Worm (Caenorhabditis elegans) whole organism, early embryonic: ENCODE results near the gene txt-13.

Source experiments
- B0310.2 ChIP-seq: sonication (generic microtip); optimal IDR thresholded peaks from 2 replicates; lab custom pipeline; 2016; ENCODE audit warnings: mild to moderate bottlenecking, missing genetic modification characterization, missing compliant biosample characterization
- F13C5.2 ChIP-seq: sonication (generic microtip); optimal IDR thresholded peaks from 2 replicates; lab custom pipeline; 2017; ENCODE audit warnings: mild to moderate bottlenecking, missing genetic modification characterization, inconsistent platforms, missing compliant biosample characterization
- aly-1 ChIP-seq: sonication (generic microtip); optimal IDR thresholded peaks from 2 replicates; lab custom pipeline; 2016; ENCODE audit warnings: missing genetic modification characterization, missing compliant biosample characterization
- ama-1 ChIP-seq: fragments of 150-350 bp; optimal IDR thresholded peaks from 2 replicates; lab custom pipeline; 2014
- ceh-13 ChIP-seq: fragments of 200-800 bp; sonication (Bioruptor generic); optimal IDR thresholded peaks from 2 replicates; lab custom pipeline; 2018; ENCODE audit warnings: mild to moderate bottlenecking, missing genetic modification characterization, missing compliant biosample characterization
- ceh-36 ChIP-seq: sonication (generic microtip); optimal IDR thresholded peaks from 2 replicates; lab custom pipeline; 2016; ENCODE audit warnings: missing genetic modification characterization, inconsistent platforms, missing compliant biosample characterization
- ets-7 ChIP-seq: sonication (generic microtip); optimal IDR thresholded peaks from 2 replicates; lab custom pipeline; 2016; ENCODE audit warnings: missing genotype, missing genetic modification characterization, missing compliant biosample characterization
- flt-1 ChIP-seq: fragments of 200-800 bp; sonication (Bioruptor generic); IDR thresholded peaks from 2 replicates; pipeline ENCODE4 v1.3.6; 2022; ENCODE audit warnings: missing genetic modification characterization, missing compliant biosample characterization
- hmbx-1 ChIP-seq: sonication (generic microtip); optimal IDR thresholded peaks from 2 replicates; lab custom pipeline; 2016; ENCODE audit warnings: mild to moderate bottlenecking, missing genetic modification characterization, missing compliant biosample characterization
- hmg-4 ChIP-seq: fragments of 200-800 bp; sonication (Bioruptor generic); optimal IDR thresholded peaks from 2 replicates; lab custom pipeline; 2018; ENCODE audit warnings: mild to moderate bottlenecking, missing genetic modification characterization, missing compliant biosample characterization
- hnd-1 ChIP-seq: sonication (generic microtip); optimal IDR thresholded peaks from 2 replicates; lab custom pipeline; 2016; ENCODE audit warnings: missing genetic modification characterization, missing compliant biosample characterization
- pes-1 ChIP-seq: fragments of 200-800 bp; sonication (Bioruptor generic); IDR thresholded peaks from 2 replicates; pipeline ENCODE4 v1.3.6; 2022; ENCODE audit warnings: missing genetic modification reagents, missing genetic modification characterization, missing compliant biosample characterization
- scrt-1 ChIP-seq: fragments of 200-800 bp; sonication (Bioruptor generic); IDR thresholded peaks from 2 replicates; pipeline ENCODE4 v1.3.6; 2022; ENCODE audit warnings: missing genetic modification characterization, missing compliant biosample characterization
- sea-1 ChIP-seq: fragments of 200-800 bp; sonication (Bioruptor generic); conservative IDR thresholded peaks from 2 replicates; pipeline ENCODE4 v1.3.6; 2022; ENCODE audit warnings: missing genetic modification characterization, missing compliant biosample characterization
- tbx-11 ChIP-seq: fragments of 200-800 bp; sonication (Bioruptor generic); IDR thresholded peaks from 2 replicates; pipeline ENCODE4 v1.3.6; 2022; ENCODE audit warnings: missing genetic modification characterization, missing compliant biosample characterization
- tbx-37 ChIP-seq: fragments of 200-800 bp; sonication (Bioruptor generic); conservative IDR thresholded peaks from 2 replicates; pipeline ENCODE4 v1.3.6; 2022; ENCODE audit warnings: missing genetic modification reagents, missing genetic modification characterization, missing compliant biosample characterization
- tra-4 ChIP-seq: sonication (generic microtip); optimal IDR thresholded peaks from 2 replicates; lab custom pipeline; 2017; ENCODE audit warnings: missing genetic modification characterization, missing compliant biosample characterization

Gene txt-13

ce11 chrII:10570302-10570701, at the start of gene txt-13:
Gene txt-13, plus strand, starts transcription at chrII:10570602.
- no peak for TF ChIP-seq tbx-37 (GFP tag; lab: Robert Waterston, UW)
- no peak for TF ChIP-seq F13C5.2 (tag; lab: Kevin White, UChicago)

ce11 chrII:10523031-10523430, 47.4 kb upstream of the txt-13 start:
- no peak for TF ChIP-seq tbx-37 (GFP tag; lab: Robert Waterston, UW)
- TF ChIP-seq aly-1 (tag; lab: Kevin White, UChicago), result no peak

ce11 chrII:10523583-10523982, 46.8 kb upstream of the txt-13 start, which contains the start of gene F59B10.5:
Gene F59B10.5, minus strand, starts transcription at chrII:10523683.
- TF ChIP-seq tra-4 (tag; lab: Kevin White, UChicago) (no peak), hnd-1 (tag; lab: Kevin White, UChicago) (no peak), pes-1 (GFP tag; lab: Robert Waterston, UW) (no peak), F13C5.2 (tag; lab: Kevin White, UChicago) (no peak), tbx-37 (GFP tag; lab: Robert Waterston, UW) (no peak), hmg-4 (GFP tag; lab: Kevin White, UChicago) (no peak), ceh-13 (GFP tag; lab: Kevin White, UChicago) (no peak), tbx-11 (GFP tag; lab: Robert Waterston, UW) (no peak), aly-1 (tag; lab: Kevin White, UChicago) (no peak), B0310.2 (no peak)

- TF ChIP-seq flt-1 (GFP tag; lab: Robert Waterston, UW) (no peak), ceh-13 (GFP tag; lab: Kevin White, UChicago) (no peak), F13C5.2 (tag; lab: Kevin White, UChicago) (no peak), pes-1 (GFP tag; lab: Robert Waterston, UW) (no peak), tra-4 (tag; lab: Kevin White, UChicago) (no peak), aly-1 (tag; lab: Kevin White, UChicago) (no peak), hmbx-1 (tag; lab: Kevin White, UChicago) (no peak), ama-1 (no peak), scrt-1 (GFP tag; lab: Robert Waterston, UW) (no peak), hnd-1 (tag; lab: Kevin White, UChicago) (no peak), ets-7 (tag; lab: Kevin White, UChicago) (no peak), ceh-36 (tag; lab: Kevin White, UChicago) (no peak), tbx-11 (GFP tag; lab: Robert Waterston, UW) (no peak), hmg-4 (GFP tag; lab: Kevin White, UChicago) (no peak)
Observed at ce11 chrII:10524374-10524773, 46.0 kb upstream of the txt-13 start, which contains the start of gene F59B10.6. Gene F59B10.6, minus strand, starts transcription at chrII:10524474.

ce11 chrII:10525134-10525533, 45.3 kb upstream of the txt-13 start:
- TF ChIP-seq hmbx-1 (tag; lab: Kevin White, UChicago), result no peak
- TF ChIP-seq F13C5.2 (tag; lab: Kevin White, UChicago), result no peak
- no peak for TF ChIP-seq tra-4 (tag; lab: Kevin White, UChicago)
- TF ChIP-seq tbx-11 (GFP tag; lab: Robert Waterston, UW), result no peak
- no peak for TF ChIP-seq ama-1
- TF ChIP-seq aly-1 (tag; lab: Kevin White, UChicago), result no peak
- no peak for TF ChIP-seq scrt-1 (GFP tag; lab: Robert Waterston, UW)

ce11 chrII:10527649-10528134, 42.7 kb upstream of the txt-13 start, which contains the start of gene mab-10:
Gene mab-10, plus strand, starts transcription at chrII:10528084.
- TF ChIP-seq tbx-37 (GFP tag; lab: Robert Waterston, UW) (no peak), scrt-1 (GFP tag; lab: Robert Waterston, UW) (peak; percentile 59; the same call in 1 of the 2 replicates)

- TF ChIP-seq tbx-37 (GFP tag; lab: Robert Waterston, UW) (0 out of 2 replicates have a peak, but pooled peaks have one; percentile 15), ceh-13 (GFP tag; lab: Kevin White, UChicago) (no peak)
Observed at ce11 chrII:10529218-10529751, 41.1 kb upstream of the txt-13 start.

- TF ChIP-seq B0310.2 (no peak), hnd-1 (tag; lab: Kevin White, UChicago) (no peak), tra-4 (tag; lab: Kevin White, UChicago) (no peak), ceh-13 (GFP tag; lab: Kevin White, UChicago) (no peak), tbx-11 (GFP tag; lab: Robert Waterston, UW) (no peak), pes-1 (GFP tag; lab: Robert Waterston, UW) (no peak), ama-1 (no peak), sea-1 (no peak), ceh-36 (tag; lab: Kevin White, UChicago) (no peak), ets-7 (tag; lab: Kevin White, UChicago) (no peak), hmg-4 (GFP tag; lab: Kevin White, UChicago) (no peak), hmbx-1 (tag; lab: Kevin White, UChicago) (no peak), flt-1 (GFP tag; lab: Robert Waterston, UW) (no peak), tbx-37 (GFP tag; lab: Robert Waterston, UW) (no peak), aly-1 (tag; lab: Kevin White, UChicago) (no peak), scrt-1 (GFP tag; lab: Robert Waterston, UW) (no peak), F13C5.2 (tag; lab: Kevin White, UChicago) (no peak)
Observed at ce11 chrII:10530907-10531306, 39.5 kb upstream of the txt-13 start.
